Worm (Caenorhabditis elegans): Measurements from ENCODE around the gene F45E1.2.

DNA sequence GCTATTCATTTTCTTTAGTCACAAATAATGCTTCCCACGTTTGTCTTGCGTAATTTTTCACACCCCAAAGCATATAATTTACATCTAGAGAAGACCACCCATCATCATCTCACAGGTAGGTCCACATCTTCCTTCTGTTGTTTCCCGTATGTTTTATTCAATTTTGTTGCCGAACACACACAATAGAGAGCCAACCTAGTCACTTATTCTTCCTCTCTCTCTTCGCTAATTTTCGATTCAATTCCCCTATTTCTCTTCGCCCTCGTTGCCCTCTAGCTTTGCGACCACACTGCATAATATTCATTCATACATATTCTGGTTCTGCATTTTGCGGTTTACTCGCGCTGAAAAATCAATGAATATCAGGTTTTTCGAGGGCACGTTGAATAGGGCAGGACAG lies 2.4 kb downstream of the F45E1.2 start:
- no peak for TF ChIP-seq pes-1 (GFP tag; IDR thresholded peaks at IDR 0.05)
- no peak for TF ChIP-seq ama-1 (optimal IDR thresholded peaks at IDR 0.05)
- no peak for TF ChIP-seq hnd-1 (tag; optimal IDR thresholded peaks at IDR 0.05)
- no peak for TF ChIP-seq tra-4 (tag; optimal IDR thresholded peaks at IDR 0.05)
